Worm (Caenorhabditis elegans) whole organism, L4/young adult: Measurements from ENCODE around the gene lad-2.

Source experiments
- W03F9.2 ChIP-seq: fragments of 150-350 bp; optimal IDR thresholded peaks from 2 replicates; lab custom pipeline; 2014; ENCODE audit warnings: missing biosample characterization, missing genetic modification characterization
- him-1 ChIP-seq: sonication (generic microtip); optimal IDR thresholded peaks from 2 replicates; lab custom pipeline; 2016; ENCODE audit warnings: missing genotype, missing genetic modification reagents, missing genetic modification characterization, missing compliant biosample characterization

DNA sequence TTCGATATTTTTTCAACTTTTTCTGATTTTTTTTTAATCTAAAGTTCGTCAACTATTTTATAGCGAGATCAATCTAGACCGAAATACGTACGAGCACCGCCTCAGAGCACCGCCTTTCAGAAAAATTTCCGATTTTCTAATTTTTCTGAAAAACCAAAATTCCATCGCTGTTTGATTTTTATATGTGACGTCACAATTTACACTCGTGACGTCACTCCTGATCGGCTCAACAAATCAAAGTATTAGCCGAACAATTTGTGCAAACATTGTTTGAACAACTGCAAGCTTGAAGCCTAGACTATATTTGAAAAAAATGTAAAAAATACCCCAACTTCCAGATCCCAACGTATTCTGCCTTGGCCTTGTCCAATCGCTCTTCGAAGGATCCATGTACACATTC, 43.1 kb downstream of the lad-2 start:
- TF ChIP-seq him-1 (tag; lab: Kevin White, UChicago) (no peak), W03F9.2 (no peak)
